Worm (Caenorhabditis elegans) whole organism, L1 larva: ENCODE data around the gene frpr-10.

Experiments
- ceh-82 ChIP-seq, 3 experiments: fragments of 150-350 bp in 1 of 3; sonication (generic microtip) in 2 of 3; optimal IDR thresholded peaks; 2 replicates each; lab custom pipeline; 2014 to 2017; ENCODE audit warnings: missing biosample characterization in 3 of 3, missing genetic modification characterization in 3 of 3
- ces-1 ChIP-seq: fragments of 150-350 bp; optimal IDR thresholded peaks from 2 replicates; lab custom pipeline; 2014; ENCODE audit warnings: missing biosample characterization, missing genetic modification reagents, missing genetic modification characterization
- dpl-1 ChIP-seq, 3 experiments: fragments of 150-350 bp in 2 of 3; sonication (generic microtip) in 1 of 3; optimal IDR thresholded peaks; 2 replicates each; lab custom pipeline; 2014 to 2017; ENCODE audit warnings: missing biosample characterization in 3 of 3, missing genetic modification characterization in 3 of 3, missing genetic modification reagents in 3 of 3
- egl-27 ChIP-seq, 2 experiments: fragments of 150-350 bp in 1 of 2; sonication (generic microtip); optimal IDR thresholded peaks; 3 replicates each; lab custom pipeline; 2017 to 2018; ENCODE audit warnings: missing biosample characterization in 2 of 2, missing genetic modification characterization in 2 of 2, missing genetic modification reagents in 2 of 2
- fkh-10 ChIP-seq: sonication (generic microtip); optimal IDR thresholded peaks from 2 replicates; lab custom pipeline; 2017; ENCODE audit warnings: missing biosample characterization, missing genetic modification reagents, missing genetic modification characterization
- lin-13 ChIP-seq: fragments of 150-350 bp; optimal IDR thresholded peaks from 2 replicates; lab custom pipeline; 2014; ENCODE audit warnings: missing biosample characterization, missing genetic modification reagents, missing genetic modification characterization
- lsy-2 ChIP-seq, 2 experiments: fragments of 150-350 bp; optimal IDR thresholded peaks; 2 replicates each; lab custom pipeline; 2014; ENCODE audit warnings: missing biosample characterization in 2 of 2, missing genetic modification characterization in 2 of 2
- nhr-20 ChIP-seq: sonication (generic microtip); optimal IDR thresholded peaks from 2 replicates; lab custom pipeline; 2016; ENCODE audit warnings: mild to moderate bottlenecking, missing genetic modification characterization, missing compliant biosample characterization
- rnt-1 ChIP-seq: sonication (generic microtip); optimal IDR thresholded peaks from 2 replicates; lab custom pipeline; 2016; ENCODE audit warnings: mild to moderate bottlenecking, missing genetic modification characterization, moderate library complexity, missing compliant biosample characterization
- snu-23 ChIP-seq: sonication (generic microtip); optimal IDR thresholded peaks from 2 replicates; lab custom pipeline; 2016; ENCODE audit warnings: missing genetic modification characterization, missing compliant biosample characterization

ce11 chrIV:7923982-7924480 lies 33.6 kb upstream of the frpr-10 start, which contains the start of the genes xpo-3 and C49H3.3:
- peak; percentile 13 for TF ChIP-seq fkh-10
- TF ChIP-seq snu-23 (GFP tag; lab: Kevin White, UChicago) = peak; percentile 34
- no peak for TF ChIP-seq ces-1 (GFP tag; lab: Kevin White, UChicago)
- TF ChIP-seq lsy-2 (tag; optimal IDR thresholded peaks at IDR 0.05; lab: Kevin White, UChicago) = peak; percentile 47 to 70
- no peak for TF ChIP-seq nhr-20 (tag; lab: Kevin White, UChicago)
- TF ChIP-seq ceh-82 (tag; optimal IDR thresholded peaks at IDR 0.05; lab: Kevin White, UChicago) = peak in 1 of 3 experiments; percentile 11
- TF ChIP-seq rnt-1 = no peak
- no peak for TF ChIP-seq egl-27 (tag; optimal IDR thresholded peaks at IDR 0.05; lab: Kevin White, UChicago)
- peak; percentile 23 to 57 (median 24) for TF ChIP-seq dpl-1 (GFP tag; optimal IDR thresholded peaks at IDR 0.05; lab: Kevin White, UChicago)
- no peak for TF ChIP-seq lin-13
